Fruit fly (Drosophila melanogaster): ENCODE measurements around the gene CG17350.

CG17350 gene

dm6 chr2L:19362734-19363363 lies 17.9 kb upstream of the CG17350 start, which contains the start of gene dnt (continued):
- TF ChIP-seq zen (tag; optimal IDR thresholded peaks at IDR 0.05), result no peak
- no peak for TF ChIP-seq dati (GFP tag; IDR thresholded peaks at IDR 0.05)
- no peak for TF ChIP-seq CoRest (tag; optimal IDR thresholded peaks at IDR 0.05)
- TF ChIP-seq klu (GFP tag; IDR thresholded peaks at IDR 0.05), result no peak
- TF ChIP-seq gt (GFP tag; IDR thresholded peaks at IDR 0.05), result no peak
- TF ChIP-seq zfh1 (GFP tag; IDR thresholded peaks at IDR 0.05), result no peak
- TF ChIP-seq bab2 (GFP tag; optimal IDR thresholded peaks at IDR 0.05), result no peak
- no peak for TF ChIP-seq CG5245 (GFP tag; optimal IDR thresholded peaks at IDR 0.05)
- TF ChIP-seq Ets97D (GFP tag; optimal IDR thresholded peaks at IDR 0.05), result no peak
- TF ChIP-seq CG34376 (GFP tag; optimal IDR thresholded peaks at IDR 0.05), result no peak
- no peak for TF ChIP-seq Sry-β (GFP tag; optimal IDR thresholded peaks at IDR 0.05)
- TF ChIP-seq CG4424 (GFP tag; optimal IDR thresholded peaks at IDR 0.05), result no peak
- TF ChIP-seq Taf1 (GFP tag; IDR thresholded peaks at IDR 0.05), result 0 out of 2 replicates have a peak, but pooled peaks have one; percentile 11
- no peak for TF ChIP-seq gsb-n (tag; optimal IDR thresholded peaks at IDR 0.05)
- no peak for TF ChIP-seq HLHmδ (GFP tag; optimal IDR thresholded peaks at IDR 0.05)
- no peak for TF ChIP-seq ttk (GFP tag; IDR thresholded peaks at IDR 0.05)
- TF ChIP-seq knrl (GFP tag; IDR thresholded peaks at IDR 0.05; ENCODE audit: partially characterized antibody), result no peak
- no peak for TF ChIP-seq CG14965 (GFP tag; optimal IDR thresholded peaks at IDR 0.05; ENCODE audit: borderline replicate concordance)
- TF ChIP-seq corto (GFP tag; optimal IDR thresholded peaks at IDR 0.05), result no peak
- no peak for TF ChIP-seq CG4820 (GFP tag; optimal IDR thresholded peaks at IDR 0.05)
- TF ChIP-seq hb (GFP tag; IDR thresholded peaks at IDR 0.05; ENCODE audit: partially characterized antibody), result no peak
- no peak for TF ChIP-seq ro (GFP tag; IDR thresholded peaks at IDR 0.05)
- TF ChIP-seq psq (GFP tag; optimal IDR thresholded peaks at IDR 0.05), result peak; percentile 92
- TF ChIP-seq CG12744 (GFP tag; optimal IDR thresholded peaks at IDR 0.05), result no peak
- no peak for TF ChIP-seq sc (optimal IDR thresholded peaks at IDR 0.05)
- TF ChIP-seq sc (GFP tag; optimal IDR thresholded peaks at IDR 0.05), result no peak
- no peak for TF ChIP-seq CG14860 (GFP tag; IDR thresholded peaks at IDR 0.05; ENCODE audit: partially characterized antibody)
- TF ChIP-seq E2f2 (GFP tag; IDR thresholded peaks at IDR 0.05), result 0 out of 2 replicates have a peak, but pooled peaks have one; percentile 8
- TF ChIP-seq cg (GFP tag; optimal IDR thresholded peaks at IDR 0.05), result no peak
- no peak for TF ChIP-seq wor (GFP tag; IDR thresholded peaks at IDR 0.05)
- TF ChIP-seq CG15269 (tag; optimal IDR thresholded peaks at IDR 0.05), result no peak
- no peak for TF ChIP-seq grau (tag; optimal IDR thresholded peaks at IDR 0.05)
- no peak for TF ChIP-seq H2.0 (GFP tag; IDR thresholded peaks at IDR 0.05)
- TF ChIP-seq ssp (GFP tag; IDR thresholded peaks at IDR 0.05), result no peak
- TF ChIP-seq CG3726 (GFP tag; IDR thresholded peaks at IDR 0.05), result no peak
- no peak for TF ChIP-seq z (GFP tag; IDR thresholded peaks at IDR 0.05)
- no peak for TF ChIP-seq shn (GFP tag; optimal IDR thresholded peaks at IDR 0.05)
- no peak for TF ChIP-seq NfI (GFP tag; optimal IDR thresholded peaks at IDR 0.05)
- TF ChIP-seq Sin3A (optimal IDR thresholded peaks at IDR 0.05), result no peak
- TF ChIP-seq toy (GFP tag; IDR thresholded peaks at IDR 0.05), result no peak
- TF ChIP-seq ems (GFP tag; optimal IDR thresholded peaks at IDR 0.05), result no peak
- peak; percentile 80 to 91 for TF ChIP-seq Trl (optimal IDR thresholded peaks at IDR 0.05)
- TF ChIP-seq Trl (GFP tag; optimal IDR thresholded peaks at IDR 0.05), result no peak
- no peak for TF ChIP-seq Dip2 (GFP tag; IDR thresholded peaks at IDR 0.05)
- no peak for TF ChIP-seq ac (GFP tag; optimal IDR thresholded peaks at IDR 0.05)
- TF ChIP-seq NK7.1 (GFP tag; optimal IDR thresholded peaks at IDR 0.05), result no peak
- no peak for TF ChIP-seq lmd (GFP tag; IDR thresholded peaks at IDR 0.05)
- no peak for TF ChIP-seq wek (GFP tag; optimal IDR thresholded peaks at IDR 0.05)
- TF ChIP-seq gcm2 (GFP tag; optimal IDR thresholded peaks at IDR 0.05), result no peak
- TF ChIP-seq CG8478 (optimal IDR thresholded peaks at IDR 0.05), result no peak
- TF ChIP-seq ase (GFP tag; IDR thresholded peaks at IDR 0.05), result no peak
- no peak for TF ChIP-seq Doc2 (GFP tag; IDR thresholded peaks at IDR 0.05)
- no peak for TF ChIP-seq mld (GFP tag; IDR thresholded peaks at IDR 0.05; ENCODE audit: partially characterized antibody)
